Worm (Caenorhabditis elegans) whole organism, young adult: ENCODE measurements around the gene ZK688.7.

Experiments used
- bed-2 ChIP-seq: fragments of 200-800 bp; sonication (Bioruptor generic); IDR thresholded peaks from 2 replicates; pipeline ENCODE4 v1.3.6; 2022; ENCODE audit warnings: missing genetic modification reagents, missing genetic modification characterization, missing compliant biosample characterization
- hlh-12 ChIP-seq: sonication (generic microtip); optimal IDR thresholded peaks from 2 replicates; lab custom pipeline; 2016; ENCODE audit warnings: missing genetic modification characterization, missing compliant biosample characterization
- mcd-1 ChIP-seq: fragments of 200-800 bp; sonication (Bioruptor generic); IDR thresholded peaks from 2 replicates; pipeline ENCODE4 v1.3.6; 2022; ENCODE audit warnings: missing genetic modification reagents, missing genetic modification characterization, missing compliant biosample characterization
- mel-28 ChIP-seq: sonication (generic microtip); optimal IDR thresholded peaks from 2 replicates; lab custom pipeline; 2016; ENCODE audit warnings: borderline replicate concordance, mild to moderate bottlenecking, missing genetic modification characterization, missing compliant biosample characterization
- nhr-120 ChIP-seq: fragments of 200-800 bp; sonication (Bioruptor generic); IDR thresholded peaks from 2 replicates; pipeline ENCODE4 v1.3.6; 2022; ENCODE audit warnings: missing genetic modification characterization, missing compliant biosample characterization
- pha-4 ChIP-seq: fragments of 150-350 bp; sonication (generic microtip); optimal IDR thresholded peaks from 2 replicates; lab custom pipeline; 2014; ENCODE audit warnings: missing biosample characterization, missing genetic modification reagents, missing genetic modification characterization
- sptf-2 ChIP-seq: fragments of 200-800 bp; sonication (Bioruptor generic); optimal IDR thresholded peaks from 2 replicates; lab custom pipeline; 2018; ENCODE audit warnings: mild to moderate bottlenecking, missing genetic modification characterization, missing compliant biosample characterization
- ztf-22 ChIP-seq: fragments of 200-800 bp; sonication (Bioruptor generic); optimal IDR thresholded peaks from 2 replicates; lab custom pipeline; 2018; ENCODE audit warnings: mild to moderate bottlenecking, missing genetic modification characterization, moderate library complexity, missing compliant biosample characterization

ce11 chrIII:7903427-7903826, 8.0 kb downstream of the ZK688.7 start:
- TF ChIP-seq mel-28 (tag; lab: Kevin White, UChicago) = no peak
- TF ChIP-seq ztf-22 (GFP tag; lab: Kevin White, UChicago) = no peak
- no peak for TF ChIP-seq pha-4 (tag; lab: Kevin White, UChicago)
- TF ChIP-seq bed-2 (GFP tag; lab: Robert Waterston, UW) = no peak
- no peak for TF ChIP-seq hlh-12
- TF ChIP-seq mcd-1 = no peak
- no peak for TF ChIP-seq nhr-120
- TF ChIP-seq sptf-2 (GFP tag; lab: Kevin White, UChicago) = no peak
